Worm (Caenorhabditis elegans) whole organism, young adult: ENCODE results near the gene far-4.

Source experiments
- B0336.3 ChIP-seq: fragments of 200-800 bp; sonication (Bioruptor generic); IDR thresholded peaks from 2 replicates; pipeline ENCODE4 v1.3.6; 2022; ENCODE audit warnings: missing genetic modification characterization, missing compliant biosample characterization
- C06A6.2 ChIP-seq: fragments of 200-800 bp; sonication (Bioruptor generic); conservative IDR thresholded peaks from 2 replicates; pipeline ENCODE4 v1.3.6; 2022; ENCODE audit warnings: missing genetic modification characterization, missing compliant biosample characterization
- C17E4.6 ChIP-seq: fragments of 200-800 bp; sonication (Bioruptor generic); IDR thresholded peaks from 2 replicates; pipeline ENCODE4 v1.3.6; 2022; ENCODE audit warnings: missing genetic modification reagents, missing genetic modification characterization, missing compliant biosample characterization
- F33H1.4 ChIP-seq: fragments of 200-800 bp; sonication (Bioruptor generic); IDR thresholded peaks from 2 replicates; pipeline ENCODE4 v1.3.6; 2022; ENCODE audit warnings: missing genetic modification reagents, missing genetic modification characterization, missing compliant biosample characterization
- F39B2.1 ChIP-seq: fragments of 200-800 bp; sonication (Bioruptor generic); IDR thresholded peaks from 2 replicates; pipeline ENCODE4 v1.3.6; 2022; ENCODE audit warnings: missing genetic modification reagents, missing genetic modification characterization, missing compliant biosample characterization
- F52B5.7 ChIP-seq: sonication (generic microtip); optimal IDR thresholded peaks from 2 replicates; lab custom pipeline; 2016; ENCODE audit warnings: mild to moderate bottlenecking, missing genetic modification characterization, missing compliant biosample characterization
- F55B11.4 ChIP-seq: sonication (generic microtip); optimal IDR thresholded peaks from 2 replicates; lab custom pipeline; 2016; ENCODE audit warnings: missing compliant biosample characterization, missing genetic modification characterization, borderline replicate concordance; ENCODE audit not compliant: insufficient read depth
- F57A8.1 ChIP-seq: fragments of 200-800 bp; sonication (Bioruptor generic); optimal IDR thresholded peaks from 2 replicates; lab custom pipeline; 2018; ENCODE audit warnings: mild to moderate bottlenecking, missing genetic modification characterization, moderate library complexity, missing compliant biosample characterization
- F57C9.4 ChIP-seq: sonication (generic microtip); optimal IDR thresholded peaks from 2 replicates; lab custom pipeline; 2017; ENCODE audit warnings: mild to moderate bottlenecking, missing genetic modification characterization, missing compliant biosample characterization
- K11D2.4 ChIP-seq: fragments of 200-800 bp; sonication (Bioruptor generic); IDR thresholded peaks from 2 replicates; pipeline ENCODE4 v1.3.6; 2022; ENCODE audit warnings: missing genetic modification reagents, missing genetic modification characterization, missing compliant biosample characterization
- T07F8.4 ChIP-seq: sonication (generic microtip); optimal IDR thresholded peaks from 2 replicates; lab custom pipeline; 2016; ENCODE audit warnings: mild to moderate bottlenecking, missing genetic modification characterization, moderate library complexity, missing compliant biosample characterization
- T26A5.8 ChIP-seq: sonication (generic microtip); optimal IDR thresholded peaks from 2 replicates; lab custom pipeline; 2016; ENCODE audit warnings: missing genetic modification characterization, missing compliant biosample characterization
- Y53F4B.3 ChIP-seq: fragments of 200-800 bp; sonication (Bioruptor generic); IDR thresholded peaks from 2 replicates; pipeline ENCODE4 v1.3.6; 2022; ENCODE audit warnings: missing genetic modification reagents, missing genetic modification characterization, missing compliant biosample characterization
- Y56A3A.18 ChIP-seq: fragments of 200-800 bp; sonication (Bioruptor generic); IDR thresholded peaks from 2 replicates; pipeline ENCODE4 v1.3.6; 2022; ENCODE audit warnings: missing genetic modification reagents, missing genetic modification characterization, missing compliant biosample characterization
- Y95B8A.8 ChIP-seq: fragments of 200-800 bp; sonication (Bioruptor generic); IDR thresholded peaks from 2 replicates; pipeline ENCODE4 v1.3.6; 2022; ENCODE audit warnings: missing genetic modification reagents, missing genetic modification characterization, missing compliant biosample characterization
- ZK185.1 ChIP-seq: sonication (generic microtip); optimal IDR thresholded peaks from 2 replicates; lab custom pipeline; 2016; ENCODE audit warnings: mild to moderate bottlenecking, missing genetic modification characterization, missing compliant biosample characterization; ENCODE audit not compliant: poor library complexity, severe bottlenecking
- akir-1 ChIP-seq: fragments of 200-800 bp; sonication (Bioruptor generic); optimal IDR thresholded peaks from 2 replicates; lab custom pipeline; 2018; ENCODE audit warnings: mild to moderate bottlenecking, missing genetic modification characterization, moderate library complexity, missing compliant biosample characterization
- ama-1 ChIP-seq, 3 experiments: fragments of 150-350 bp in 1 of 3; sonication (generic microtip) in 2 of 3; optimal IDR thresholded peaks; 2 replicates each; lab custom pipeline; 2014 to 2018; ENCODE audit warnings: missing biosample characterization in 2 of 3, missing genetic modification characterization in 2 of 3, missing genetic modification reagents in 2 of 3
- ceh-100 ChIP-seq: fragments of 200-800 bp; sonication (Bioruptor generic); IDR thresholded peaks from 2 replicates; pipeline ENCODE4 v1.3.6; 2022; ENCODE audit warnings: missing genetic modification reagents, missing genetic modification characterization, missing compliant biosample characterization
- ceh-27 ChIP-seq: fragments of 200-800 bp; sonication (Bioruptor generic); optimal IDR thresholded peaks from 2 replicates; lab custom pipeline; 2018; ENCODE audit warnings: mild to moderate bottlenecking, missing genetic modification characterization, moderate library complexity, missing compliant biosample characterization
- ceh-79 ChIP-seq: sonication (generic microtip); optimal IDR thresholded peaks from 2 replicates; lab custom pipeline; 2017; ENCODE audit warnings: mild to moderate bottlenecking, missing genetic modification characterization, missing compliant biosample characterization
- die-1 ChIP-seq: sonication (generic microtip); optimal IDR thresholded peaks from 2 replicates; lab custom pipeline; 2016; ENCODE audit warnings: missing genotype, mild to moderate bottlenecking, missing genetic modification characterization, missing compliant biosample characterization
- dox-1 ChIP-seq: fragments of 200-800 bp; sonication (Bioruptor generic); IDR thresholded peaks from 2 replicates; pipeline ENCODE4 v1.3.6; 2022; ENCODE audit warnings: missing genetic modification reagents, missing genetic modification characterization, missing compliant biosample characterization
- ekl-4 ChIP-seq: fragments of 200-800 bp; sonication (Bioruptor generic); IDR thresholded peaks from 2 replicates; pipeline ENCODE4 v1.3.6; 2022; ENCODE audit warnings: missing genetic modification reagents, missing genetic modification characterization, missing compliant biosample characterization
- ets-4 ChIP-seq: fragments of 200-800 bp; sonication (Bioruptor generic); optimal IDR thresholded peaks from 2 replicates; lab custom pipeline; 2018; ENCODE audit warnings: mild to moderate bottlenecking, missing genetic modification characterization, missing compliant biosample characterization
- fkh-3 ChIP-seq: sonication (generic microtip); optimal IDR thresholded peaks from 2 replicates; lab custom pipeline; 2016; ENCODE audit warnings: mild to moderate bottlenecking, missing genetic modification characterization, missing compliant biosample characterization
- him-1 ChIP-seq: sonication (generic microtip); optimal IDR thresholded peaks from 2 replicates; lab custom pipeline; 2016; ENCODE audit warnings: missing genotype, missing genetic modification reagents, missing genetic modification characterization, missing compliant biosample characterization
- hlh-12 ChIP-seq: sonication (generic microtip); optimal IDR thresholded peaks from 2 replicates; lab custom pipeline; 2016; ENCODE audit warnings: missing genetic modification characterization, missing compliant biosample characterization
- hrde-1 ChIP-seq: sonication (generic microtip); optimal IDR thresholded peaks from 2 replicates; lab custom pipeline; 2016; ENCODE audit warnings: missing genetic modification characterization, mild to moderate bottlenecking, missing compliant biosample characterization, moderate library complexity, missing genotype, missing genetic modification reagents, borderline replicate concordance
- hsf-1 ChIP-seq: fragments of 200-800 bp; sonication (Bioruptor generic); IDR thresholded peaks from 2 replicates; pipeline ENCODE4 v1.3.6; 2022; ENCODE audit warnings: missing genetic modification reagents, missing genetic modification characterization, missing compliant biosample characterization
- let-526 ChIP-seq: fragments of 200-800 bp; sonication (Bioruptor generic); IDR thresholded peaks from 2 replicates; pipeline ENCODE4 v1.3.6; 2022; ENCODE audit warnings: missing genetic modification reagents, missing genetic modification characterization, missing compliant biosample characterization
- lir-1 ChIP-seq: fragments of 200-800 bp; sonication (Bioruptor generic); conservative IDR thresholded peaks from 2 replicates; pipeline ENCODE4 v1.3.6; 2022; ENCODE audit warnings: missing genetic modification reagents, missing genetic modification characterization, missing compliant biosample characterization
- lsy-27 ChIP-seq: sonication (generic microtip); optimal IDR thresholded peaks from 2 replicates; lab custom pipeline; 2017; ENCODE audit warnings: missing genetic modification characterization, mild to moderate bottlenecking, missing compliant biosample characterization, antibody characterized with exemption, missing genotype, borderline replicate concordance; ENCODE audit not compliant: insufficient read depth
- madf-3 ChIP-seq: fragments of 200-800 bp; sonication (Bioruptor generic); IDR thresholded peaks from 2 replicates; pipeline ENCODE4 v1.3.6; 2022; ENCODE audit warnings: missing genetic modification reagents, missing genetic modification characterization, missing compliant biosample characterization
- madf-6 ChIP-seq: fragments of 200-800 bp; sonication (Bioruptor generic); IDR thresholded peaks from 2 replicates; pipeline ENCODE4 v1.3.6; 2022; ENCODE audit warnings: missing genetic modification reagents, missing genetic modification characterization, missing compliant biosample characterization
- madf-8 ChIP-seq: fragments of 200-800 bp; sonication (Bioruptor generic); conservative IDR thresholded peaks from 2 replicates; pipeline ENCODE4 v1.3.6; 2022; ENCODE audit warnings: missing genetic modification reagents, missing genetic modification characterization, missing compliant biosample characterization
- mcd-1 ChIP-seq: fragments of 200-800 bp; sonication (Bioruptor generic); IDR thresholded peaks from 2 replicates; pipeline ENCODE4 v1.3.6; 2022; ENCODE audit warnings: missing genetic modification reagents, missing genetic modification characterization, missing compliant biosample characterization
- nfya-2 ChIP-seq: fragments of 200-800 bp; sonication (Bioruptor generic); IDR thresholded peaks from 2 replicates; pipeline ENCODE4 v1.3.6; 2022; ENCODE audit warnings: missing genetic modification reagents, missing genetic modification characterization, missing compliant biosample characterization
- nhr-27 ChIP-seq: fragments of 200-800 bp; sonication (Bioruptor generic); optimal IDR thresholded peaks from 2 replicates; lab custom pipeline; 2018; ENCODE audit warnings: mild to moderate bottlenecking, missing genetic modification characterization, moderate library complexity, missing compliant biosample characterization
- nhr-90 ChIP-seq: sonication (generic microtip); optimal IDR thresholded peaks from 2 replicates; lab custom pipeline; 2016; ENCODE audit warnings: missing genotype, mild to moderate bottlenecking, missing genetic modification characterization, missing compliant biosample characterization
- snpc-1.3 ChIP-seq: sonication (generic microtip); optimal IDR thresholded peaks from 2 replicates; lab custom pipeline; 2017; ENCODE audit warnings: missing genetic modification characterization, mild to moderate bottlenecking, missing compliant biosample characterization, antibody characterized with exemption, moderate library complexity, missing genotype, missing genetic modification reagents; ENCODE audit not compliant: insufficient read depth
- snpc-4 ChIP-seq, 5 experiments: fragments of 150-350 bp in 1 of 5; sonication (generic microtip) in 4 of 5; optimal IDR thresholded peaks; 2 replicates each; lab custom pipeline; 2014 to 2018; ENCODE audit warnings: missing genetic modification characterization in 5 of 5, missing biosample characterization in 3 of 5, antibody characterized with exemption in 2 of 5, mild to moderate bottlenecking in 2 of 5, missing compliant biosample characterization in 2 of 5, missing genotype in 2 of 5, moderate library complexity in 2 of 5, missing genetic modification reagents in 1 of 5
- unc-130 ChIP-seq: sonication (generic microtip); optimal IDR thresholded peaks from 2 replicates; lab custom pipeline; 2016; ENCODE audit warnings: missing genetic modification reagents, missing genetic modification characterization, missing compliant biosample characterization
- unc-62 ChIP-seq: fragments of 150-350 bp; optimal IDR thresholded peaks from 2 replicates; lab custom pipeline; 2014; ENCODE audit warnings: missing biosample characterization, missing genetic modification reagents, missing genetic modification characterization
- ztf-18 ChIP-seq: sonication (generic microtip); optimal IDR thresholded peaks from 2 replicates; lab custom pipeline; 2016; ENCODE audit warnings: missing genotype, mild to moderate bottlenecking, missing genetic modification characterization, missing compliant biosample characterization
- ztf-22 ChIP-seq: fragments of 200-800 bp; sonication (Bioruptor generic); optimal IDR thresholded peaks from 2 replicates; lab custom pipeline; 2018; ENCODE audit warnings: mild to moderate bottlenecking, missing genetic modification characterization, moderate library complexity, missing compliant biosample characterization
- ztf-3 ChIP-seq: fragments of 200-800 bp; sonication (Bioruptor generic); optimal IDR thresholded peaks from 2 replicates; lab custom pipeline; 2018; ENCODE audit warnings: mild to moderate bottlenecking, missing genetic modification characterization, missing compliant biosample characterization

far-4 gene

DNA sequence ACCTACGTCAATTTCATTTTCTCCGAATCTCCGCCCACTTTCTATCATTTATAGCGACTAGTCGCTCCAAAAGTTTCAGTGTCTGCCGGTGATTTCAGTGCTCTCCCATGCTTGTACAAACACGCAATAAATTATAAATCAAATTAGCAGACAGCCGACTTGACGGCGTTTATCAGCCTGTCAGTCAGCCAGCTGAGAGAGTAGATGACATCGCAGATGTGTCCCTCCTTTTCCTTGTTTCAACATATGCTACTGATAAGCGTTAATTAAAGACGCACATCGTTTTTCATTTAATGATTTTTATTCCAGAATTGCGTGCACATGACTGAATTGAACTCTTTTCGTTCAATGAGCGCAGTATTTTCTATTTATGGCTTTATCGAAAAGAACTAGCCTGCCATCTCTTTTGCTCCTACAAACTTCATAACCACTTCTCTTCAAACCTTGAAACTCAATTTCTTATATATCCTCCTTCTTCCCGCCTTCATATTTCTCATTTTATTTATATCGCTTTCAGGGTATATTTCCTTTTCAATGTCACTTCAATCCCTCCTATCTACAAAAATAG lies 43.8 kb upstream of the far-4 start, which contains the start of gene lap-2 (continued):
- TF ChIP-seq ztf-22 (GFP tag; lab: Kevin White, UChicago) (peak; percentile 33), C17E4.6 (GFP tag; lab: Robert Waterston, UW) (no peak), ztf-3 (GFP tag; lab: Kevin White, UChicago) (no peak), unc-130 (GFP tag; lab: Kevin White, UChicago) (no peak), ama-1 (optimal IDR thresholded peaks at IDR 0.05; lab: Kevin White, UChicago) (no peak), ama-1 (GFP tag; optimal IDR thresholded peaks at IDR 0.05; lab: Kevin White, UChicago) (no peak), madf-3 (GFP tag; lab: Robert Waterston, UW) (no peak), nfya-2 (no peak), hsf-1 (no peak), lir-1 (no peak), Y95B8A.8 (GFP tag; lab: Robert Waterston, UW) (0 out of 2 replicates have a peak, but pooled peaks have one; percentile 29), C06A6.2 (no peak), Y56A3A.18 (GFP tag; lab: Robert Waterston, UW) (no peak), lsy-27 (tag; lab: Kevin White, UChicago) (no peak), ceh-27 (GFP tag; lab: Kevin White, UChicago) (no peak), madf-6 (GFP tag; lab: Robert Waterston, UW) (no peak), madf-8 (GFP tag; lab: Robert Waterston, UW) (no peak), die-1 (no peak), mcd-1 (GFP tag; lab: Robert Waterston, UW) (0 out of 2 replicates have a peak, but pooled peaks have one; percentile 26), B0336.3 (GFP tag; lab: Robert Waterston, UW) (no peak), hrde-1 (tag; lab: Kevin White, UChicago) (no peak), ztf-18 (tag; lab: Kevin White, UChicago) (no peak), nhr-90 (tag; lab: Kevin White, UChicago) (peak; percentile 46), F52B5.7 (no peak), ZK185.1 (tag; lab: Kevin White, UChicago) (peak; percentile 46), fkh-3 (no peak), snpc-1.3 (tag; lab: Kevin White, UChicago) (no peak), ceh-79 (tag; lab: Kevin White, UChicago) (no peak), unc-62 (peak; percentile 90), ets-4 (GFP tag; lab: Kevin White, UChicago) (peak; percentile 64), Y53F4B.3 (no peak), nhr-27 (tag; lab: Kevin White, UChicago) (no peak), dox-1 (peak; percentile 52), F39B2.1 (GFP tag; lab: Robert Waterston, UW) (no peak), snpc-4 (GFP tag; optimal IDR thresholded peaks at IDR 0.05; lab: Kevin White, UChicago) (no peak), snpc-4 (tag; optimal IDR thresholded peaks at IDR 0.05; lab: Kevin White, UChicago) (peak in 1 of 4 experiments; percentile 26), akir-1 (GFP tag; lab: Kevin White, UChicago) (no peak), F33H1.4 (no peak), T26A5.8 (tag; lab: Kevin White, UChicago) (no peak), let-526 (GFP tag; lab: Robert Waterston, UW) (no peak), ekl-4 (GFP tag; lab: Robert Waterston, UW) (no peak), T07F8.4 (tag; lab: Kevin White, UChicago) (no peak), hlh-12 (no peak), F57A8.1 (GFP tag; lab: Kevin White, UChicago) (no peak), F55B11.4 (tag; lab: Kevin White, UChicago) (no peak), K11D2.4 (GFP tag; lab: Robert Waterston, UW) (0 out of 2 replicates have a peak, but pooled peaks have one; percentile 33), F57C9.4 (no peak), ceh-100 (no peak), him-1 (tag; lab: Kevin White, UChicago) (no peak)
